Worm (Caenorhabditis elegans): ENCODE results near the gene wdr-37.

ce11 chrIII:5552072-5552667, 47.7 kb downstream of the wdr-37 start, which contains the start of gene F09F7.6:
- TF ChIP-seq ces-1 (GFP tag; optimal IDR thresholded peaks at IDR 0.05) (no peak), lsy-2 (tag; optimal IDR thresholded peaks at IDR 0.05) (no peak), ztf-11 (tag; optimal IDR thresholded peaks at IDR 0.05) (no peak), elt-3 (tag; optimal IDR thresholded peaks at IDR 0.05) (no peak), nhr-12 (tag; optimal IDR thresholded peaks at IDR 0.05) (no peak), snpc-4 (tag; optimal IDR thresholded peaks at IDR 0.05) (no peak), blmp-1 (tag; optimal IDR thresholded peaks at IDR 0.05) (no peak), pha-4 (tag; optimal IDR thresholded peaks at IDR 0.05) (no peak), drap-1 (GFP tag; optimal IDR thresholded peaks at IDR 0.05) (no peak), unc-39 (tag; optimal IDR thresholded peaks at IDR 0.05) (no peak), nhr-237 (tag; optimal IDR thresholded peaks at IDR 0.05) (no peak), tbx-8 (GFP tag; optimal IDR thresholded peaks at IDR 0.05) (no peak)

All from whole organism, mixed stage, embryonic.